Worm (Caenorhabditis elegans) whole organism, L1 larva: ENCODE results near the gene srh-47.

Experiments used
- ces-1 ChIP-seq: fragments of 150-350 bp; optimal IDR thresholded peaks from 2 replicates; lab custom pipeline; 2014; ENCODE audit warnings: missing biosample characterization, missing genetic modification reagents, missing genetic modification characterization
- egl-13 ChIP-seq: sonication (generic microtip); optimal IDR thresholded peaks from 2 replicates; lab custom pipeline; 2016; ENCODE audit warnings: missing genotype, missing genetic modification reagents, missing genetic modification characterization, missing compliant biosample characterization
- fos-1 ChIP-seq: fragments of 150-350 bp; optimal IDR thresholded peaks from 2 replicates; lab custom pipeline; 2014; ENCODE audit warnings: missing biosample characterization, missing genetic modification characterization
- lin-15B ChIP-seq: fragments of 150-350 bp; sonication (generic microtip); optimal IDR thresholded peaks from 3 replicates; lab custom pipeline; 2014; ENCODE audit warnings: missing biosample characterization, missing genetic modification characterization
- mdl-1 ChIP-seq, 2 experiments: fragments of 150-350 bp; optimal IDR thresholded peaks; 2 replicates each; lab custom pipeline; 2014 to 2017; ENCODE audit warnings: missing biosample characterization in 2 of 2, missing genetic modification characterization in 2 of 2, inconsistent platforms in 1 of 2
- nhr-28 ChIP-seq: fragments of 150-350 bp; optimal IDR thresholded peaks from 2 replicates; lab custom pipeline; 2014; ENCODE audit warnings: missing biosample characterization, missing genetic modification characterization
- skn-1 ChIP-seq: fragments of 150-350 bp; optimal IDR thresholded peaks from 2 replicates; lab custom pipeline; 2014; ENCODE audit warnings: missing biosample characterization, missing genetic modification characterization
- zag-1 ChIP-seq: fragments of 150-350 bp; optimal IDR thresholded peaks from 2 replicates; lab custom pipeline; 2014; ENCODE audit warnings: missing biosample characterization, missing genetic modification characterization

DNA sequence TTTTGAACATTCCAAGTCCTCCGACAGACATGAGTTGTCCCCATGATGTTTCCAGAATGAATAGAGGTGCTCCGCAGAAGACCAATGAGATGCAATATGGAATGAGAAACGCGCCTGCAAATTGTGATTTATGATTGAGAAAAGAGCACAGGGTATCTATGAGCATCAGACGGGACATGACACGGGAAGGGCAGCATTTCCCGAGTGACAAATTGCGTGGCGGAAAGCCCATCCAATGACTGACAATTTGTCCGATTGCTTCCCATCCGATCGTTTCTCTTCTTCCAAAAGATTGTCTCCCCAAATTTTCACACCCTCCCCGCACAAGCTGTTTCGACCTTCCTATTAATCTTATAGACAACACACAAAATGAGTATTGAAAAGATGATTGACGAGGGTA is 7.3 kb upstream of the srh-47 start:
- TF ChIP-seq fos-1 (tag; lab: Kevin White, UChicago) (no peak), ces-1 (no peak), egl-13 (tag; lab: Kevin White, UChicago) (no peak), lin-15B (tag; lab: Kevin White, UChicago) (no peak), zag-1 (tag; lab: Kevin White, UChicago) (no peak), nhr-28 (tag; lab: Kevin White, UChicago) (no peak), skn-1 (tag; lab: Kevin White, UChicago) (no peak), mdl-1 (tag; optimal IDR thresholded peaks at IDR 0.05; lab: Kevin White, UChicago) (no peak)
